Worm (Caenorhabditis elegans): Measurements from ENCODE around the gene C55A1.11.

- TF ChIP-seq nfya-1 (tag; optimal IDR thresholded peaks at IDR 0.05) (no peak), F13H6.1 (tag; optimal IDR thresholded peaks at IDR 0.05) (no peak), lin-11 (tag; optimal IDR thresholded peaks at IDR 0.05) (no peak), syd-9 (tag; optimal IDR thresholded peaks at IDR 0.05) (no peak), pat-9 (tag; optimal IDR thresholded peaks at IDR 0.05) (no peak), mec-3 (tag; optimal IDR thresholded peaks at IDR 0.05; ENCODE audit: borderline replicate concordance) (no peak), tbx-2 (tag; optimal IDR thresholded peaks at IDR 0.05) (no peak), sox-2 (GFP tag; IDR thresholded peaks at IDR 0.05) (no peak), ceh-22 (tag; optimal IDR thresholded peaks at IDR 0.05) (no peak), hlh-8 (tag; optimal IDR thresholded peaks at IDR 0.05) (no peak)
Observed at ce11 chrV:15605045-15605444, 20.6 kb upstream of the C55A1.11 start, which contains the start of gene fbxa-154.

Data from whole organism, late embryonic.